Fruit fly (Drosophila melanogaster): ENCODE measurements around the gene CG3719.

DNA sequence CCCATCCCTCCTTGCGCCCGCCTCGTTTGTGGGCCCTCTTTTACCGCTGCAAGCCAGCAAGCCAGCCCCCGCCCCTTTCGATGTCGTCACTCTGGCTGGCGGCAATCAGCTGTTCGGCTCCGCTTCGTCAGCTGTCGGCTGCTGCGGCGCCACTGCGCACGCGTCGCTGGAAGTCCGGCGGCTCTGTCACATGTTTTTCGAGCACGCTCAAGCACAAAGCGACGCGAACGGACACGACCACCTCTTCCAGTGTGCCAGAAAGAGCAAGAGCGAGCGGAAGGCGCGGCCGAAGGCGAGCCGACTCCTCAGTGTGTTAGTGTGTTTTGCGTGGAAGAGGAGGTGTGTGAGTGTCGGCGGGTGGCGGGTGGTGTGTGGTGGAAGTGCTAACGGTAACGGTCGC is 28.7 kb upstream of the CG3719 start, which contains the start of gene futsch:
- no peak for TF ChIP-seq pan (optimal IDR thresholded peaks at IDR 0.05)
- no peak for TF ChIP-seq psq (optimal IDR thresholded peaks at IDR 0.05)
- no peak for TF ChIP-seq CG8478 (optimal IDR thresholded peaks at IDR 0.05)
- no peak for TF ChIP-seq usp (GFP tag; optimal IDR thresholded peaks at IDR 0.05)

Measured in whole organism.